Worm (Caenorhabditis elegans) whole organism, L2 larva: ENCODE measurements around the gene Y57G7A.2.

ENCODE experiments used
- C34F6.9 ChIP-seq: fragments of 150-350 bp; optimal IDR thresholded peaks from 2 replicates; lab custom pipeline; 2014; ENCODE audit warnings: missing biosample characterization, missing genetic modification characterization
- F13H6.1 ChIP-seq: sonication (generic microtip); optimal IDR thresholded peaks from 2 replicates; lab custom pipeline; 2016; ENCODE audit warnings: missing genetic modification characterization, missing compliant biosample characterization
- R02D3.7 ChIP-seq: fragments of 150-350 bp; optimal IDR thresholded peaks from 2 replicates; lab custom pipeline; 2014; ENCODE audit warnings: missing biosample characterization, missing genetic modification characterization
- Y55F3AM.14 ChIP-seq: fragments of 200-800 bp; sonication (Bioruptor generic); optimal IDR thresholded peaks from 2 replicates; lab custom pipeline; 2018; ENCODE audit warnings: mild to moderate bottlenecking, missing genetic modification characterization, missing compliant biosample characterization
- ZK546.5 ChIP-seq: sonication (generic microtip); optimal IDR thresholded peaks from 2 replicates; lab custom pipeline; 2017; ENCODE audit warnings: missing biosample characterization, missing genetic modification characterization
- alr-1 ChIP-seq: fragments of 150-350 bp; optimal IDR thresholded peaks from 2 replicates; lab custom pipeline; 2014; ENCODE audit warnings: missing biosample characterization, missing genetic modification characterization
- blmp-1 ChIP-seq: sonication (generic microtip); optimal IDR thresholded peaks from 2 replicates; lab custom pipeline; 2017; ENCODE audit warnings: missing genetic modification characterization, mild to moderate bottlenecking, missing compliant biosample characterization, antibody characterized with exemption, moderate library complexity; ENCODE audit not compliant: insufficient read depth
- ceh-16 ChIP-seq: fragments of 150-350 bp; optimal IDR thresholded peaks from 2 replicates; lab custom pipeline; 2014; ENCODE audit warnings: missing biosample characterization, missing genetic modification characterization
- ceh-82 ChIP-seq: fragments of 150-350 bp; optimal IDR thresholded peaks from 2 replicates; lab custom pipeline; 2014; ENCODE audit warnings: missing biosample characterization, missing genetic modification characterization
- crh-2 ChIP-seq: sonication (generic microtip); optimal IDR thresholded peaks from 2 replicates; lab custom pipeline; 2017; ENCODE audit warnings: missing biosample characterization, missing genetic modification characterization
- egl-27 ChIP-seq: sonication (generic microtip); optimal IDR thresholded peaks from 3 replicates; lab custom pipeline; 2017; ENCODE audit warnings: missing biosample characterization, missing genetic modification reagents, missing genetic modification characterization
- elt-1 ChIP-seq: fragments of 150-350 bp; optimal IDR thresholded peaks from 2 replicates; lab custom pipeline; 2014; ENCODE audit warnings: missing biosample characterization, missing genetic modification characterization
- elt-3 ChIP-seq: sonication (generic microtip); optimal IDR thresholded peaks from 2 replicates; lab custom pipeline; 2017; ENCODE audit warnings: missing biosample characterization, missing genetic modification characterization
- fos-1 ChIP-seq: fragments of 150-350 bp; optimal IDR thresholded peaks from 2 replicates; lab custom pipeline; 2014; ENCODE audit warnings: missing biosample characterization, missing genetic modification characterization
- gmeb-1 ChIP-seq: fragments of 150-350 bp; optimal IDR thresholded peaks from 2 replicates; lab custom pipeline; 2014; ENCODE audit warnings: missing biosample characterization, missing genetic modification characterization
- lin-11 ChIP-seq: fragments of 150-350 bp; sonication (generic microtip); optimal IDR thresholded peaks from 2 replicates; lab custom pipeline; 2014; ENCODE audit warnings: missing biosample characterization, missing genetic modification characterization, inconsistent platforms, mixed read lengths
- lin-13 ChIP-seq: fragments of 150-350 bp; optimal IDR thresholded peaks from 2 replicates; lab custom pipeline; 2014; ENCODE audit warnings: missing biosample characterization, missing genetic modification reagents, missing genetic modification characterization
- lsy-2 ChIP-seq, 2 experiments: fragments of 150-350 bp in 1 of 2; sonication (generic microtip) in 1 of 2; optimal IDR thresholded peaks; 2 replicates each; lab custom pipeline; 2014 to 2017; ENCODE audit warnings: missing biosample characterization in 2 of 2, missing genetic modification characterization in 2 of 2
- mab-5 ChIP-seq: fragments of 150-350 bp; optimal IDR thresholded peaks from 2 replicates; lab custom pipeline; 2014; ENCODE audit warnings: missing biosample characterization, missing genetic modification characterization
- mdl-1 ChIP-seq, 2 experiments: fragments of 150-350 bp in 1 of 2; sonication (generic microtip) in 1 of 2; optimal IDR thresholded peaks; 2 replicates each; lab custom pipeline; 2017; ENCODE audit warnings: missing biosample characterization in 2 of 2, missing genetic modification characterization in 2 of 2
- nhr-10 ChIP-seq: sonication (generic microtip); optimal IDR thresholded peaks from 2 replicates; lab custom pipeline; 2017; ENCODE audit warnings: missing biosample characterization, missing genetic modification characterization
- nhr-11 ChIP-seq: fragments of 150-350 bp; optimal IDR thresholded peaks from 2 replicates; lab custom pipeline; 2014; ENCODE audit warnings: missing biosample characterization, missing genetic modification characterization
- nhr-12 ChIP-seq: fragments of 150-350 bp; optimal IDR thresholded peaks from 2 replicates; lab custom pipeline; 2014; ENCODE audit warnings: missing biosample characterization, missing genetic modification characterization
- nhr-129 ChIP-seq: fragments of 150-350 bp; optimal IDR thresholded peaks from 2 replicates; lab custom pipeline; 2014; ENCODE audit warnings: missing biosample characterization, missing genetic modification characterization
- nhr-21 ChIP-seq: fragments of 150-350 bp; optimal IDR thresholded peaks from 2 replicates; lab custom pipeline; 2014; ENCODE audit warnings: missing biosample characterization, missing genetic modification characterization
- nhr-23 ChIP-seq: fragments of 150-350 bp; optimal IDR thresholded peaks from 2 replicates; lab custom pipeline; 2014; ENCODE audit warnings: missing biosample characterization, missing genetic modification reagents, missing genetic modification characterization
- nhr-25 ChIP-seq: fragments of 150-350 bp; sonication (generic microtip); optimal IDR thresholded peaks from 3 replicates; lab custom pipeline; 2014; ENCODE audit warnings: missing biosample characterization, missing genetic modification characterization
- nhr-6 ChIP-seq: fragments of 150-350 bp; optimal IDR thresholded peaks from 2 replicates; lab custom pipeline; 2014; ENCODE audit warnings: missing biosample characterization, missing genetic modification characterization
- nhr-77 ChIP-seq: fragments of 150-350 bp; optimal IDR thresholded peaks from 2 replicates; lab custom pipeline; 2014; ENCODE audit warnings: missing biosample characterization, missing genetic modification characterization
- sem-4 ChIP-seq: fragments of 150-350 bp; optimal IDR thresholded peaks from 2 replicates; lab custom pipeline; 2014; ENCODE audit warnings: missing biosample characterization, missing genetic modification reagents, missing genetic modification characterization
- skn-1 ChIP-seq: sonication (generic microtip); optimal IDR thresholded peaks from 2 replicates; lab custom pipeline; 2017; ENCODE audit warnings: missing biosample characterization, missing genetic modification characterization
- sma-3 ChIP-seq: sonication (generic microtip); optimal IDR thresholded peaks from 2 replicates; lab custom pipeline; 2016; ENCODE audit warnings: missing genetic modification reagents, missing genetic modification characterization, missing compliant biosample characterization
- sma-9 ChIP-seq, 2 experiments: fragments of 150-350 bp in 1 of 2; sonication (generic microtip) in 1 of 2; optimal IDR thresholded peaks; 2 replicates each; lab custom pipeline; 2014 to 2016; ENCODE audit warnings: missing genetic modification characterization in 2 of 2, mild to moderate bottlenecking in 1 of 2, missing biosample characterization in 1 of 2, missing compliant biosample characterization in 1 of 2, missing genetic modification reagents in 1 of 2, moderate library complexity in 1 of 2
- snpc-4 ChIP-seq: fragments of 150-350 bp; optimal IDR thresholded peaks from 2 replicates; lab custom pipeline; 2014; ENCODE audit warnings: missing biosample characterization, missing genetic modification characterization
- unc-55 ChIP-seq: fragments of 150-350 bp; sonication (generic microtip); optimal IDR thresholded peaks from 3 replicates; lab custom pipeline; 2014; ENCODE audit warnings: missing biosample characterization, missing genetic modification reagents, missing genetic modification characterization
- unc-62 ChIP-seq: fragments of 150-350 bp; optimal IDR thresholded peaks from 2 replicates; lab custom pipeline; 2014; ENCODE audit warnings: missing biosample characterization, missing genetic modification reagents, missing genetic modification characterization
- zag-1 ChIP-seq: fragments of 150-350 bp; optimal IDR thresholded peaks from 2 replicates; lab custom pipeline; 2014; ENCODE audit warnings: missing biosample characterization, missing genetic modification characterization
- ztf-1 ChIP-seq: fragments of 200-800 bp; sonication (Bioruptor generic); conservative IDR thresholded peaks from 2 replicates; pipeline ENCODE4 v1.3.6; 2022; ENCODE audit warnings: missing genetic modification characterization, missing compliant biosample characterization
- ztf-11 ChIP-seq: sonication (generic microtip); optimal IDR thresholded peaks from 2 replicates; lab custom pipeline; 2017; ENCODE audit warnings: missing biosample characterization, missing genetic modification characterization
- ztf-4 ChIP-seq: fragments of 150-350 bp; optimal IDR thresholded peaks from 2 replicates; lab custom pipeline; 2014; ENCODE audit warnings: missing biosample characterization, missing genetic modification characterization

Gene Y57G7A.2

DNA sequence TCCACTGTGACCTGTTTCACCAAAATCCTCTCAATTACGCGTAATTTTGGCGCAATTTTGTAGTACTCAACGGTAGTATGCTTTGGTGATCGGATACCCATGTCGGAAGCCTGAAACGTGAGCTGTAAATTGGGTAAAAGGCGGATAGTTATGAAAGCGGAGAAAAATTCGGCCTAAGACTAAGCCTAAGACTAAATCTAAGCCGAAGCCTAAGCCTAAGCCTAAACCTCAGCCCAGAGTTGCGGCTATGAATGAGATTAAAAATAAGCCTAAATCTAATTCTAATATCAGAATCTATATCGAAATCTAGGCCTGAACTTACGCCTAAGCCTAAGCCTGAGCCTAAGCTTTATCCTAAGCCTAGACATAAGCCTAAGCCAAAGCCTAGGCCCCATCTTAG lies 43.6 kb upstream of the Y57G7A.2 start, which contains the start of gene lin-42:
Gene lin-42 (minus strand): TSS at position 101 of the 400 bp plus-strand sequence.
- TF ChIP-seq nhr-12 (tag; lab: Kevin White, UChicago) (no peak), sem-4 (tag; lab: Kevin White, UChicago) (no peak), nhr-129 (tag; lab: Kevin White, UChicago) (no peak), gmeb-1 (tag; lab: Kevin White, UChicago) (no peak), C34F6.9 (tag; lab: Kevin White, UChicago) (no peak), ztf-11 (no peak), F13H6.1 (tag; lab: Kevin White, UChicago) (no peak), nhr-6 (no peak), mab-5 (no peak), lin-13 (GFP tag; lab: Kevin White, UChicago) (no peak), elt-3 (tag; lab: Kevin White, UChicago) (no peak), blmp-1 (tag; lab: Kevin White, UChicago) (no peak), Y55F3AM.14 (GFP tag; lab: Kevin White, UChicago) (no peak)

DNA sequence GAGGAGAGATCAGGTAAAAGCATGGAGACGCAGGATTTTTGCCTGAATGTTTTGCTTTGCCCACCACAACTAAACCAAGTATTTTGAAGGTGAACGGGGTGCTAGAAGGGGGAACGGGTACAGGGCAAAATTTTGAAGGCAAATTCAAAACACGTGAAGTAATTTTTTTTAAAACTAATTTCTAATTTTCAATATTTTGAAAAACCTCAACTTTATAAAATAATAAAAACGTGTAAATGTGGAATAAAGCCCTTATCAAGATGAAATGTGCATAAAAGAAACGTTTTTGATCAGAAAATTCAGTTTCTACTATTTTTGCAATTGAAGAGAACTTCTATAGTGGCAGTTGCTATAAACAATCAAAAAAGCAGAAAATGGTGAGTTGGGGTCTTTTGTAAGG lies 40.2 kb upstream of the Y57G7A.2 start, which contains the start of gene clec-119:
Gene clec-119 (plus strand): TSS at position 301 of the 400 bp plus-strand sequence.
- TF ChIP-seq lsy-2 (tag; optimal IDR thresholded peaks at IDR 0.05; lab: Kevin White, UChicago) (no peak), ceh-82 (no peak), Y55F3AM.14 (GFP tag; lab: Kevin White, UChicago) (no peak), F13H6.1 (tag; lab: Kevin White, UChicago) (no peak), gmeb-1 (tag; lab: Kevin White, UChicago) (no peak), mab-5 (no peak), unc-62 (GFP tag; lab: Kevin White, UChicago) (no peak), fos-1 (no peak), blmp-1 (tag; lab: Kevin White, UChicago) (no peak), nhr-11 (tag; lab: Kevin White, UChicago) (no peak), ceh-16 (tag; lab: Kevin White, UChicago) (no peak), nhr-129 (tag; lab: Kevin White, UChicago) (no peak), mdl-1 (tag; optimal IDR thresholded peaks at IDR 0.05; lab: Kevin White, UChicago) (no peak), skn-1 (tag; lab: Kevin White, UChicago) (no peak), nhr-77 (no peak), nhr-25 (no peak), elt-1 (tag; lab: Kevin White, UChicago) (no peak), alr-1 (tag; lab: Kevin White, UChicago) (no peak)
- TF ChIP-seq, all 48 proteins: peak for 0

DNA sequence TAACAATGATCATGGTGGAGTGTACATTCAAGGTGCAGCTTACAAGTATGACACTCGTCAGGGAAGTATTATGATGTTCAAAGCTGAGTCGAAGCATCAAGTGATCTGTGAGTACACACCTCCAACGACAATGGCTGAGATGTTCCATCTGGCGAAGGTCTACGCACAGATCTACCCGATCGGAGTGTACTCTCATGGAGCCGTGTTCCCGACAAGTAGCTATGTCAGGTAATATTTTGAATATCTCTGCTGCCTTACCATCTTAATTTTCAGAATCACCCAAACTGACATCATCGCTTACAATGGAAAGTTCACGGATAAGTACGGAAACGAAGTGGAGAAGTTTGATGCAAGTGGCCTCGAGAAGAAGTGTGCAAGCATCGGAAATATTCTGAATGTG lies 39.1 kb upstream of the Y57G7A.2 start:
- no peak for TF ChIP-seq ceh-82
- TF ChIP-seq ztf-4 (tag; lab: Kevin White, UChicago): no peak
- TF ChIP-seq crh-2 (tag; lab: Kevin White, UChicago): no peak
- TF ChIP-seq ZK546.5: no peak
- TF ChIP-seq Y55F3AM.14 (GFP tag; lab: Kevin White, UChicago): no peak
- TF ChIP-seq unc-55 (GFP tag; lab: Kevin White, UChicago): no peak
- TF ChIP-seq ztf-11: no peak
- TF ChIP-seq snpc-4 (tag; lab: Kevin White, UChicago): no peak
- no peak for TF ChIP-seq mdl-1 (tag; optimal IDR thresholded peaks at IDR 0.05; lab: Kevin White, UChicago)
- no peak for TF ChIP-seq sma-9 (GFP tag; optimal IDR thresholded peaks at IDR 0.05; lab: Kevin White, UChicago)
- no peak for TF ChIP-seq sma-9 (tag; optimal IDR thresholded peaks at IDR 0.05; lab: Kevin White, UChicago)
- TF ChIP-seq R02D3.7 (tag; lab: Kevin White, UChicago): no peak
- TF ChIP-seq blmp-1 (tag; lab: Kevin White, UChicago): no peak
- TF ChIP-seq lsy-2 (tag; optimal IDR thresholded peaks at IDR 0.05; lab: Kevin White, UChicago): no peak
- TF ChIP-seq ztf-1: no peak
- TF ChIP-seq nhr-129 (tag; lab: Kevin White, UChicago): no peak
- no peak for TF ChIP-seq lin-11 (tag; lab: Kevin White, UChicago)
- TF ChIP-seq, all 48 proteins: peak for 0

ce11 chrII:1258634-1259033 lies 37.2 kb upstream of the Y57G7A.2 start, which contains the start of gene clpr-2:
Gene clpr-2, plus strand, starts transcription at chrII:1258934.
- TF ChIP-seq nhr-11 (tag; lab: Kevin White, UChicago) (no peak), lsy-2 (tag; optimal IDR thresholded peaks at IDR 0.05; lab: Kevin White, UChicago) (no peak), R02D3.7 (tag; lab: Kevin White, UChicago) (no peak), nhr-10 (tag; lab: Kevin White, UChicago) (no peak), unc-55 (GFP tag; lab: Kevin White, UChicago) (no peak), mab-5 (no peak), nhr-21 (no peak), egl-27 (tag; lab: Kevin White, UChicago) (no peak), elt-1 (tag; lab: Kevin White, UChicago) (no peak), nhr-25 (no peak), nhr-23 (tag; lab: Kevin White, UChicago) (no peak), ztf-11 (no peak), nhr-77 (no peak), sma-3 (no peak), ceh-82 (no peak), unc-62 (GFP tag; lab: Kevin White, UChicago) (no peak), zag-1 (no peak)
- TF ChIP-seq, all 48 proteins: peak for 0
